Worm (Caenorhabditis elegans): ENCODE results near the gene ral-1.

The ral-1 gene

DNA sequence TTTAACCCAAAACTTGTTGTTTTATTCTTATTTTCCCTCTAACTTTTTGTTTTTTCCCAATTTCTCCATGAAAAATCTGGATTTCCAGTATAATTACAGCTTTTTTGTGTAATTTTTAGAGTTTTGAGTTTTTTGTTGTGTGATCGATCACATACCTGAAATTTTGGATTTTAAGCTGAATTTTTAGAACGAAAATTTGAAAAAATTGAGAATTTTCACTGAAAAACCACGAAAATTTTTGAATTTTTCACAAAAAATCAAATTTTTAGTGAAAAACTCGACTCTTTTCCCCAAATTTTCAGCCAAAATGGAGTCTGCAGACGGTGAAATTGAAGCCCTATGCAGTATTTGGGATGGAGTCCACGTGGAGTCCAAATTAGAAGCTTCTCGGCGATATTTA lies 14.0 kb upstream of the ral-1 start, which contains the start of gene Y53G8AR.5:
Gene Y53G8AR.5 (plus strand): TSS at position 301 of the 400 bp plus-strand sequence.
- TF ChIP-seq unc-62 (GFP tag; optimal IDR thresholded peaks at IDR 0.05) = no peak
- TF ChIP-seq elt-1 (tag; optimal IDR thresholded peaks at IDR 0.05; ENCODE audit: borderline replicate concordance, insufficient read depth) = no peak
- TF ChIP-seq ces-1 (GFP tag; optimal IDR thresholded peaks at IDR 0.05) = no peak
- TF ChIP-seq elt-3 (tag; optimal IDR thresholded peaks at IDR 0.05) = no peak

ce11 chrIII:3304554-3304953 lies 6.6 kb upstream of the ral-1 start:
- peak; percentile 22 for TF ChIP-seq tbx-8 (GFP tag; optimal IDR thresholded peaks at IDR 0.05)
- TF ChIP-seq nhr-12 (tag; optimal IDR thresholded peaks at IDR 0.05) = no peak
- no peak for TF ChIP-seq mab-5 (tag; optimal IDR thresholded peaks at IDR 0.05)
- TF ChIP-seq ceh-83 (GFP tag; optimal IDR thresholded peaks at IDR 0.05) = no peak
- TF ChIP-seq mep-1 (tag; optimal IDR thresholded peaks at IDR 0.05) = no peak
- TF ChIP-seq unc-62 (GFP tag; optimal IDR thresholded peaks at IDR 0.05) = peak; percentile 45
- TF ChIP-seq sptf-1 (tag; optimal IDR thresholded peaks at IDR 0.05) = no peak
- peak; percentile 56 for TF ChIP-seq unc-120 (tag; optimal IDR thresholded peaks at IDR 0.05; ENCODE audit: poor library complexity, severe bottlenecking)
- no peak for TF ChIP-seq nhr-76 (tag; optimal IDR thresholded peaks at IDR 0.05)
- no peak for TF ChIP-seq ceh-39 (tag; optimal IDR thresholded peaks at IDR 0.05)

DNA sequence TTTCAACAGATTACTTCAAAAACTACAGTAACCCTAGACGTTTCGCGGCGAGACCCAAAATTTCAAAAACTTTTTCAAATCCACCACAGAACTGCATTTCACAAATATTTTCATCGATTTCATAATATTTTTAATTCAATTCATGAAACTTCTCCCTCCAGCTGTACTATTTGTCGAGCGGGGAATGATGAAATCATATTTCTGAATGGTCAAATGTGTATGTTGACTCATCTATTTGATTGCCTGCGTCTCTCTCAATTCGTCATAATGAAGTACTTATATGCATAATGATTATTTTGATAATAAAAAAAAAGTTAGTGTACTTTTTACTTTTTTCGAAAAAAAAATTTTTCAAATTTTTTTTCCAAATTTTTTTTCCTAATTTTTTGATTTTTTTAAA lies 4.8 kb upstream of the ral-1 start:
- TF ChIP-seq unc-120 (tag; optimal IDR thresholded peaks at IDR 0.05; ENCODE audit: poor library complexity, severe bottlenecking) (no peak), sptf-1 (tag; optimal IDR thresholded peaks at IDR 0.05) (no peak), bed-3 (GFP tag; optimal IDR thresholded peaks at IDR 0.05) (no peak), mep-1 (tag; optimal IDR thresholded peaks at IDR 0.05) (no peak), M03D4.4 (tag; optimal IDR thresholded peaks at IDR 0.05) (no peak), drap-1 (GFP tag; optimal IDR thresholded peaks at IDR 0.05) (no peak)

DNA sequence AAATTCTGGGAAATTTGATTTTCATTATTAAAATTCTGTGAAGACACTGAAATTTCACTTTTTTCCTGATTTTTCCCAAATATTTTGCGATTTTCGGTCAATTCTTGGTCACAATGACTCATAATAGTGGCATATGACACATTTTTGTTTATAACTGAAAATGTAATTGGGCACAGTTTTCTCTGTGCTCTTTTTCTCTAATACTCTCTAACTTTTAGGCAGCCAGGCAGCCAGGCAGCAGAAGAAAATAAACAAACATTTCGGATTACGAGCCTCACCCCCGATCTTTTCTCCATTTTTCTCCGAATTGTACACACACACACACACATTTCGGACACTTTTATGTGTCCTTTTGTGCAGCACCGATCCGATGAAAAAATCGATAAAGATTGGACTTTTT lies 3.7 kb upstream of the ral-1 start:
- no peak for TF ChIP-seq mab-5 (tag; optimal IDR thresholded peaks at IDR 0.05)
- peak; percentile 76 for TF ChIP-seq pha-4 (tag; optimal IDR thresholded peaks at IDR 0.05)
- no peak for TF ChIP-seq nhr-76 (tag; optimal IDR thresholded peaks at IDR 0.05)
- TF ChIP-seq mep-1 (tag; optimal IDR thresholded peaks at IDR 0.05) = no peak
- no peak for TF ChIP-seq ztf-11 (tag; optimal IDR thresholded peaks at IDR 0.05)
- no peak for TF ChIP-seq mls-2 (tag; optimal IDR thresholded peaks at IDR 0.05)
- no peak for TF ChIP-seq nhr-2 (tag; optimal IDR thresholded peaks at IDR 0.05)
- TF ChIP-seq cnd-1 (tag; optimal IDR thresholded peaks at IDR 0.05) = no peak

ce11 chrIII:3308940-3309339 lies 2.2 kb upstream of the ral-1 start:
- TF ChIP-seq zip-8 (tag; optimal IDR thresholded peaks at IDR 0.05) (no peak), nhr-237 (tag; optimal IDR thresholded peaks at IDR 0.05) (peak; percentile 2)

DNA sequence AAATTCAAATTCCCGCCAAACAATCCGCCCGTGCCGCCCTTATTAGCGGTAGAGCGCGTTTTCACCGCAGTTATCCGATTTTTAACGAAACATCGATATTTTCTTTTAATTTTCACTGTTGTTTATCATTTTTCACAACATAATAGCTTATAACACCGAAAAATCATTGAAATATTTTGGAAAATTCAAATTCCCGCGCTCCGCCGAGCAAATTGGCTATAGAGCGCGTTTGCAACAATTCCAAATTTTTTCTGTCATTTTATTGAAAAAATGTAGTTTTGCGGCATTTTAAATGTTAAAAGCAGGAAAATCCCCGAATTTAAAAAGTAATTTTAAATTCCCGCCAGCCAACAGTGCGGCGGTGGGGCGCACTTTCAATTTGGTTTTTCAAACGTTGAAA lies 1.4 kb upstream of the ral-1 start:
- no peak for TF ChIP-seq ces-1 (GFP tag; optimal IDR thresholded peaks at IDR 0.05)
- TF ChIP-seq nhr-237 (tag; optimal IDR thresholded peaks at IDR 0.05) = no peak
- TF ChIP-seq unc-39 (tag; optimal IDR thresholded peaks at IDR 0.05) = no peak
- TF ChIP-seq snpc-4 (tag; optimal IDR thresholded peaks at IDR 0.05) = no peak
- no peak for TF ChIP-seq hlh-1 (tag; optimal IDR thresholded peaks at IDR 0.05)
- no peak for TF ChIP-seq ceh-39 (tag; optimal IDR thresholded peaks at IDR 0.05)
- no peak for TF ChIP-seq sptf-1 (tag; optimal IDR thresholded peaks at IDR 0.05)
- TF ChIP-seq nhr-12 (tag; optimal IDR thresholded peaks at IDR 0.05) = no peak
- TF ChIP-seq bed-3 (GFP tag; optimal IDR thresholded peaks at IDR 0.05) = no peak
- TF ChIP-seq unc-120 (tag; optimal IDR thresholded peaks at IDR 0.05; ENCODE audit: poor library complexity, severe bottlenecking) = no peak
- TF ChIP-seq lin-13 (tag; optimal IDR thresholded peaks at IDR 0.05) = no peak
- TF ChIP-seq M03D4.4 (tag; optimal IDR thresholded peaks at IDR 0.05) = no peak

- TF ChIP-seq ceh-83 (GFP tag; optimal IDR thresholded peaks at IDR 0.05) (peak; percentile 3), sptf-1 (tag; optimal IDR thresholded peaks at IDR 0.05) (no peak)
Observed at ce11 chrIII:3311607-3312006, 497 bp downstream of the ral-1 start.

DNA sequence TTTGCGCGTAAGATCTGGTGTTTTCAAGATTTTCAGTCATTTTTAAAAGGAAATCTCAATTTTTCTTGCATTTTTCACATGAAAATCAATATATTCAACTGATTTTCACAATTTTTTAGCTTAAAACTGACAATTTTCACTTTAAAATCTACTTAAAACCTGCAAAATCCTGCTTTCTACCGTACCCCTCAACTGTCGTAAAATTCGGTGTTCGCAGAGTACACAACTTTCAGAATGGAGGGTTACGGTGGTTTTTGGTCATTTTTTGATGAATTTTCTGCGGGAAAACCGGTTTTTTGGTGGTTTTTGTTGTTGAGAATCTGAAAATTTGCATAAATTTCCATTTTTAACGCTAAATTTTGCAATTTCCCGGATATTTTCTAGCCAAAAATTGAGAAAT lies 1.0 kb downstream of the ral-1 start:
- no peak for TF ChIP-seq ceh-83 (GFP tag; optimal IDR thresholded peaks at IDR 0.05)
- TF ChIP-seq lsy-2 (tag; optimal IDR thresholded peaks at IDR 0.05) = peak; percentile 86
- TF ChIP-seq lin-13 (tag; optimal IDR thresholded peaks at IDR 0.05) = no peak
- TF ChIP-seq unc-39 (tag; optimal IDR thresholded peaks at IDR 0.05) = no peak
- no peak for TF ChIP-seq lin-32 (GFP tag; optimal IDR thresholded peaks at IDR 0.05)
- TF ChIP-seq unc-120 (tag; optimal IDR thresholded peaks at IDR 0.05; ENCODE audit: poor library complexity, severe bottlenecking) = no peak

Data from whole organism, mixed stage, embryonic.